Worm (Caenorhabditis elegans) whole organism, mixed stage, embryonic: Measurements from ENCODE around the gene Y7A5A.9.

Source experiments
- elt-1 ChIP-seq: sonication (generic microtip); optimal IDR thresholded peaks from 2 replicates; lab custom pipeline; 2017; ENCODE audit warnings: missing genetic modification characterization, mild to moderate bottlenecking, missing compliant biosample characterization, antibody characterized with exemption, moderate library complexity, borderline replicate concordance; ENCODE audit not compliant: insufficient read depth
- nhr-28 ChIP-seq: fragments of 150-350 bp; optimal IDR thresholded peaks from 2 replicates; lab custom pipeline; 2014; ENCODE audit warnings: missing biosample characterization, missing genetic modification characterization
- nhr-76 ChIP-seq: sonication (generic microtip); optimal IDR thresholded peaks from 2 replicates; lab custom pipeline; 2017; ENCODE audit warnings: missing biosample characterization, missing genetic modification characterization
- snpc-4 ChIP-seq: fragments of 150-350 bp; optimal IDR thresholded peaks from 2 replicates; lab custom pipeline; 2014; ENCODE audit warnings: missing biosample characterization, missing genetic modification characterization
- tbx-8 ChIP-seq: fragments of 200-800 bp; sonication (Bioruptor generic); optimal IDR thresholded peaks from 2 replicates; lab custom pipeline; 2018; ENCODE audit warnings: mild to moderate bottlenecking, missing genetic modification characterization, moderate library complexity, missing compliant biosample characterization
- unc-39 ChIP-seq: fragments of 150-350 bp; optimal IDR thresholded peaks from 2 replicates; lab custom pipeline; 2014; ENCODE audit warnings: missing biosample characterization, missing genetic modification characterization

DNA sequence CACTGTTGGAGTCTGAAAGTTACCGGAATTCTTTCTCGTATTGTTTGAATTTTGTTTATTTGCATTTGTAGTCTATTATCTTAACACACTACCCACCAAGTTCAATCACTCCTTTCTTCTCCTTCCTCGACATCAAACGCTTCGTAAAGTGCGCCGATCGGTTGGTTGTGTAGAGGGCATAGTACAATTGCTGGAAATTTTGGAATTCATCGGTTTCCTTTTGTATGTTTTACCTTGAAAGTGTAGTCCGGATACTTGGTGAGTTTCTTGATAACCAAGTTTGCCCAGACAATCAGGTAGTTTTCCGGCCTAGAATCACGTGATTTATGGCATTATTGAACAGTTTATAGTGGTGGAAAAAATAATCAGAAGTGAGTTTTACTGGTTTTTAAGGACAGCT is 19.6 kb downstream of the Y7A5A.9 start:
- TF ChIP-seq unc-39 (tag; lab: Kevin White, UChicago) (no peak), elt-1 (tag; lab: Kevin White, UChicago) (no peak), nhr-76 (tag; lab: Kevin White, UChicago) (no peak), nhr-28 (tag; lab: Kevin White, UChicago) (no peak), tbx-8 (GFP tag; lab: Kevin White, UChicago) (no peak), snpc-4 (tag; lab: Kevin White, UChicago) (no peak)
